Worm (Caenorhabditis elegans) whole organism, L2 larva: ENCODE measurements around the gene F11D11.22.

ENCODE experiments used
- F13H6.1 ChIP-seq: sonication (generic microtip); optimal IDR thresholded peaks from 2 replicates; lab custom pipeline; 2016; ENCODE audit warnings: missing genetic modification characterization, missing compliant biosample characterization
- Y55F3AM.14 ChIP-seq: fragments of 200-800 bp; sonication (Bioruptor generic); optimal IDR thresholded peaks from 2 replicates; lab custom pipeline; 2018; ENCODE audit warnings: mild to moderate bottlenecking, missing genetic modification characterization, missing compliant biosample characterization
- alr-1 ChIP-seq: fragments of 150-350 bp; optimal IDR thresholded peaks from 2 replicates; lab custom pipeline; 2014; ENCODE audit warnings: missing biosample characterization, missing genetic modification characterization
- aly-2 ChIP-seq: fragments of 150-350 bp; optimal IDR thresholded peaks from 2 replicates; lab custom pipeline; 2014; ENCODE audit warnings: missing biosample characterization, missing genetic modification characterization
- ama-1 ChIP-seq: fragments of 150-350 bp; optimal IDR thresholded peaks from 2 replicates; lab custom pipeline; 2018; ENCODE audit warnings: inconsistent platforms
- blmp-1 ChIP-seq: sonication (generic microtip); optimal IDR thresholded peaks from 2 replicates; lab custom pipeline; 2017; ENCODE audit warnings: missing genetic modification characterization, mild to moderate bottlenecking, missing compliant biosample characterization, antibody characterized with exemption, moderate library complexity; ENCODE audit not compliant: insufficient read depth
- ceh-82 ChIP-seq: fragments of 150-350 bp; optimal IDR thresholded peaks from 2 replicates; lab custom pipeline; 2014; ENCODE audit warnings: missing biosample characterization, missing genetic modification characterization
- crh-2 ChIP-seq: sonication (generic microtip); optimal IDR thresholded peaks from 2 replicates; lab custom pipeline; 2017; ENCODE audit warnings: missing biosample characterization, missing genetic modification characterization
- dmd-4 ChIP-seq: sonication (generic microtip); optimal IDR thresholded peaks from 2 replicates; lab custom pipeline; 2017; ENCODE audit warnings: missing biosample characterization, missing genetic modification characterization
- elt-1 ChIP-seq: fragments of 150-350 bp; optimal IDR thresholded peaks from 2 replicates; lab custom pipeline; 2014; ENCODE audit warnings: missing biosample characterization, missing genetic modification characterization
- elt-3 ChIP-seq: sonication (generic microtip); optimal IDR thresholded peaks from 2 replicates; lab custom pipeline; 2017; ENCODE audit warnings: missing biosample characterization, missing genetic modification characterization
- gmeb-1 ChIP-seq: fragments of 150-350 bp; optimal IDR thresholded peaks from 2 replicates; lab custom pipeline; 2014; ENCODE audit warnings: missing biosample characterization, missing genetic modification characterization
- lin-11 ChIP-seq: fragments of 150-350 bp; sonication (generic microtip); optimal IDR thresholded peaks from 2 replicates; lab custom pipeline; 2014; ENCODE audit warnings: missing biosample characterization, missing genetic modification characterization, inconsistent platforms, mixed read lengths
- lin-13 ChIP-seq: fragments of 150-350 bp; optimal IDR thresholded peaks from 2 replicates; lab custom pipeline; 2014; ENCODE audit warnings: missing biosample characterization, missing genetic modification reagents, missing genetic modification characterization
- lin-39 ChIP-seq: fragments of 150-350 bp; optimal IDR thresholded peaks from 2 replicates; lab custom pipeline; 2014; ENCODE audit warnings: missing biosample characterization, missing genetic modification reagents, missing genetic modification characterization
- lsy-2 ChIP-seq, 2 experiments: fragments of 150-350 bp in 1 of 2; sonication (generic microtip) in 1 of 2; optimal IDR thresholded peaks; 2 replicates each; lab custom pipeline; 2014 to 2017; ENCODE audit warnings: missing biosample characterization in 2 of 2, missing genetic modification characterization in 2 of 2
- mab-5 ChIP-seq: fragments of 150-350 bp; optimal IDR thresholded peaks from 2 replicates; lab custom pipeline; 2014; ENCODE audit warnings: missing biosample characterization, missing genetic modification characterization
- mbf-1 ChIP-seq: sonication (generic microtip); optimal IDR thresholded peaks from 2 replicates; lab custom pipeline; 2017; ENCODE audit warnings: missing biosample characterization, missing genetic modification characterization
- mdl-1 ChIP-seq, 2 experiments: fragments of 150-350 bp in 1 of 2; sonication (generic microtip) in 1 of 2; optimal IDR thresholded peaks; 2 replicates each; lab custom pipeline; 2017; ENCODE audit warnings: missing biosample characterization in 2 of 2, missing genetic modification characterization in 2 of 2
- nhr-10 ChIP-seq: sonication (generic microtip); optimal IDR thresholded peaks from 2 replicates; lab custom pipeline; 2017; ENCODE audit warnings: missing biosample characterization, missing genetic modification characterization
- nhr-21 ChIP-seq: fragments of 150-350 bp; optimal IDR thresholded peaks from 2 replicates; lab custom pipeline; 2014; ENCODE audit warnings: missing biosample characterization, missing genetic modification characterization
- nhr-23 ChIP-seq: fragments of 150-350 bp; optimal IDR thresholded peaks from 2 replicates; lab custom pipeline; 2014; ENCODE audit warnings: missing biosample characterization, missing genetic modification reagents, missing genetic modification characterization
- nhr-237 ChIP-seq: fragments of 150-350 bp; optimal IDR thresholded peaks from 2 replicates; lab custom pipeline; 2014; ENCODE audit warnings: missing biosample characterization, missing genetic modification characterization
- nhr-25 ChIP-seq: fragments of 150-350 bp; sonication (generic microtip); optimal IDR thresholded peaks from 3 replicates; lab custom pipeline; 2014; ENCODE audit warnings: missing biosample characterization, missing genetic modification characterization
- nhr-6 ChIP-seq: fragments of 150-350 bp; optimal IDR thresholded peaks from 2 replicates; lab custom pipeline; 2014; ENCODE audit warnings: missing biosample characterization, missing genetic modification characterization
- nhr-77 ChIP-seq: fragments of 150-350 bp; optimal IDR thresholded peaks from 2 replicates; lab custom pipeline; 2014; ENCODE audit warnings: missing biosample characterization, missing genetic modification characterization
- skn-1 ChIP-seq: sonication (generic microtip); optimal IDR thresholded peaks from 2 replicates; lab custom pipeline; 2017; ENCODE audit warnings: missing biosample characterization, missing genetic modification characterization
- sma-3 ChIP-seq: sonication (generic microtip); optimal IDR thresholded peaks from 2 replicates; lab custom pipeline; 2016; ENCODE audit warnings: missing genetic modification reagents, missing genetic modification characterization, missing compliant biosample characterization
- sma-9 ChIP-seq, 2 experiments: fragments of 150-350 bp in 1 of 2; sonication (generic microtip) in 1 of 2; optimal IDR thresholded peaks; 2 replicates each; lab custom pipeline; 2014 to 2016; ENCODE audit warnings: missing genetic modification characterization in 2 of 2, mild to moderate bottlenecking in 1 of 2, missing biosample characterization in 1 of 2, missing compliant biosample characterization in 1 of 2, missing genetic modification reagents in 1 of 2, moderate library complexity in 1 of 2
- snpc-4 ChIP-seq: fragments of 150-350 bp; optimal IDR thresholded peaks from 2 replicates; lab custom pipeline; 2014; ENCODE audit warnings: missing biosample characterization, missing genetic modification characterization
- unc-55 ChIP-seq: fragments of 150-350 bp; sonication (generic microtip); optimal IDR thresholded peaks from 3 replicates; lab custom pipeline; 2014; ENCODE audit warnings: missing biosample characterization, missing genetic modification reagents, missing genetic modification characterization
- unc-62 ChIP-seq: fragments of 150-350 bp; optimal IDR thresholded peaks from 2 replicates; lab custom pipeline; 2014; ENCODE audit warnings: missing biosample characterization, missing genetic modification reagents, missing genetic modification characterization
- zag-1 ChIP-seq: fragments of 150-350 bp; optimal IDR thresholded peaks from 2 replicates; lab custom pipeline; 2014; ENCODE audit warnings: missing biosample characterization, missing genetic modification characterization
- ztf-11 ChIP-seq: sonication (generic microtip); optimal IDR thresholded peaks from 2 replicates; lab custom pipeline; 2017; ENCODE audit warnings: missing biosample characterization, missing genetic modification characterization

Gene F11D11.22

ce11 chrV:18802077-18802476, 39.9 kb downstream of the F11D11.22 start, which contains the start of gene C54E10.11:
Gene C54E10.11 (minus strand): TSS chrV:18802177.
- TF ChIP-seq ceh-82 (tag; lab: Kevin White, UChicago): no peak
- no peak for TF ChIP-seq elt-1
- TF ChIP-seq skn-1 (tag; lab: Kevin White, UChicago): no peak
- TF ChIP-seq unc-62: no peak
- no peak for TF ChIP-seq elt-3 (tag; lab: Kevin White, UChicago)
- no peak for TF ChIP-seq snpc-4 (tag; lab: Kevin White, UChicago)
- TF ChIP-seq nhr-6: no peak
- no peak for TF ChIP-seq aly-2 (tag; lab: Kevin White, UChicago)
- TF ChIP-seq gmeb-1: no peak
- TF ChIP-seq nhr-25 (tag; lab: Kevin White, UChicago): no peak
- no peak for TF ChIP-seq mab-5 (tag; lab: Kevin White, UChicago)
- no peak for TF ChIP-seq nhr-21 (tag; lab: Kevin White, UChicago)
- TF ChIP-seq crh-2 (tag; lab: Kevin White, UChicago): no peak
- TF ChIP-seq lin-13 (GFP tag; lab: Kevin White, UChicago): no peak
- TF ChIP-seq nhr-77: no peak

ce11 chrV:18803260-18803659, 41.1 kb downstream of the F11D11.22 start, which contains the start of gene C54E10.10:
Gene C54E10.10 (minus strand): TSS chrV:18803360.
- TF ChIP-seq lin-39 (tag; lab: Kevin White, UChicago): no peak
- TF ChIP-seq mbf-1 (tag; lab: Kevin White, UChicago): no peak

ce11 chrV:18806409-18806808, 44.3 kb downstream of the F11D11.22 start, which contains the start of gene sri-10:
Gene sri-10 (minus strand): TSS chrV:18806509.
- TF ChIP-seq blmp-1 (tag; lab: Kevin White, UChicago) (no peak), mab-5 (tag; lab: Kevin White, UChicago) (no peak), zag-1 (tag; lab: Kevin White, UChicago) (no peak), mdl-1 (tag; optimal IDR thresholded peaks at IDR 0.05; lab: Kevin White, UChicago) (no peak), ama-1 (lab: Kevin White, UChicago) (no peak), dmd-4 (no peak), alr-1 (tag; lab: Kevin White, UChicago) (no peak), snpc-4 (tag; lab: Kevin White, UChicago) (no peak), sma-9 (GFP tag; optimal IDR thresholded peaks at IDR 0.05; lab: Kevin White, UChicago) (no peak), sma-9 (tag; optimal IDR thresholded peaks at IDR 0.05; lab: Kevin White, UChicago) (no peak), nhr-23 (tag; lab: Kevin White, UChicago) (no peak), unc-62 (no peak), aly-2 (tag; lab: Kevin White, UChicago) (no peak), F13H6.1 (tag; lab: Kevin White, UChicago) (no peak), Y55F3AM.14 (GFP tag; lab: Kevin White, UChicago) (no peak), nhr-25 (tag; lab: Kevin White, UChicago) (no peak)

- TF ChIP-seq ama-1 (lab: Kevin White, UChicago) (no peak), sma-9 (GFP tag; optimal IDR thresholded peaks at IDR 0.05; lab: Kevin White, UChicago) (peak; percentile 13), sma-9 (tag; optimal IDR thresholded peaks at IDR 0.05; lab: Kevin White, UChicago) (no peak), lin-11 (tag; lab: Kevin White, UChicago) (peak; percentile 2), nhr-10 (tag; lab: Kevin White, UChicago) (no peak), F13H6.1 (tag; lab: Kevin White, UChicago) (no peak), elt-3 (tag; lab: Kevin White, UChicago) (no peak), lsy-2 (tag; optimal IDR thresholded peaks at IDR 0.05; lab: Kevin White, UChicago) (peak in 1 of 2 experiments; percentile 8), alr-1 (tag; lab: Kevin White, UChicago) (no peak), nhr-237 (tag; lab: Kevin White, UChicago) (no peak), unc-62 (no peak), unc-55 (GFP tag; lab: Kevin White, UChicago) (peak; percentile 21)
Measured at ce11 chrV:18808621-18809020, 46.5 kb downstream of the F11D11.22 start, which contains the start of gene C54E10.6. Gene C54E10.6 (minus strand): TSS chrV:18808729.

ce11 chrV:18810705-18811104, 48.6 kb downstream of the F11D11.22 start, which contains the start of gene C54E10.3:
Gene C54E10.3 (plus strand): TSS chrV:18811005.
- TF ChIP-seq lin-39 (tag; lab: Kevin White, UChicago): no peak
- no peak for TF ChIP-seq nhr-25 (tag; lab: Kevin White, UChicago)
- no peak for TF ChIP-seq ztf-11 (tag; lab: Kevin White, UChicago)
- no peak for TF ChIP-seq gmeb-1
- TF ChIP-seq sma-3 (GFP tag; lab: Kevin White, UChicago): no peak
